Worm (Caenorhabditis elegans): ENCODE measurements around the gene T04G9.6.

- TF ChIP-seq atf-7 (tag; optimal IDR thresholded peaks at IDR 0.05) (no peak), sdz-38 (tag; optimal IDR thresholded peaks at IDR 0.05) (no peak), tbx-9 (tag; optimal IDR thresholded peaks at IDR 0.05; ENCODE audit: borderline replicate concordance) (no peak), ceh-91 (GFP tag; IDR thresholded peaks at IDR 0.05) (no peak)
Observed at ce11 chrX:769550-769949, 15.2 kb downstream of the T04G9.6 start.

Data from whole organism, young adult.